Worm (Caenorhabditis elegans) whole organism, mixed stage, embryonic: Measurements from ENCODE around the gene F55E10.4.

Experiments used
- elt-3 ChIP-seq: fragments of 150-350 bp; optimal IDR thresholded peaks from 2 replicates; lab custom pipeline; 2014; ENCODE audit warnings: missing biosample characterization, missing genetic modification characterization
- flh-1 ChIP-seq: fragments of 200-800 bp; sonication (Bioruptor generic); optimal IDR thresholded peaks from 2 replicates; lab custom pipeline; 2018; ENCODE audit warnings: mild to moderate bottlenecking, missing genetic modification characterization, moderate library complexity, missing compliant biosample characterization
- nhr-28 ChIP-seq: fragments of 150-350 bp; optimal IDR thresholded peaks from 2 replicates; lab custom pipeline; 2014; ENCODE audit warnings: missing biosample characterization, missing genetic modification characterization
- nhr-76 ChIP-seq: sonication (generic microtip); optimal IDR thresholded peaks from 2 replicates; lab custom pipeline; 2017; ENCODE audit warnings: missing biosample characterization, missing genetic modification characterization
- pha-4 ChIP-seq: fragments of 150-350 bp; optimal IDR thresholded peaks from 2 replicates; lab custom pipeline; 2018; ENCODE audit warnings: missing biosample characterization, missing genetic modification reagents, missing genetic modification characterization
- snpc-4 ChIP-seq: fragments of 150-350 bp; optimal IDR thresholded peaks from 2 replicates; lab custom pipeline; 2014; ENCODE audit warnings: missing biosample characterization, missing genetic modification characterization
- unc-39 ChIP-seq: fragments of 150-350 bp; optimal IDR thresholded peaks from 2 replicates; lab custom pipeline; 2014; ENCODE audit warnings: missing biosample characterization, missing genetic modification characterization
- unc-62 ChIP-seq: fragments of 150-350 bp; optimal IDR thresholded peaks from 2 replicates; lab custom pipeline; 2014; ENCODE audit warnings: missing biosample characterization, missing genetic modification reagents, missing genetic modification characterization

ce11 chrX:8318950-8319349 lies 8.8 kb downstream of the F55E10.4 start, which contains the start of gene srh-11:
- TF ChIP-seq unc-62 (GFP tag; lab: Kevin White, UChicago) (no peak), unc-39 (tag; lab: Kevin White, UChicago) (no peak), flh-1 (GFP tag; lab: Kevin White, UChicago) (no peak), elt-3 (no peak), snpc-4 (no peak), nhr-28 (tag; lab: Kevin White, UChicago) (no peak), pha-4 (tag; lab: Kevin White, UChicago) (no peak), nhr-76 (tag; lab: Kevin White, UChicago) (no peak)
